Worm (Caenorhabditis elegans): ENCODE results near the gene cyp-13A12.

The cyp-13A12 gene

ce11 chrIII:13070548-13071050 lies 46.3 kb downstream of the cyp-13A12 start, which contains the start of gene Y39E4B.6 (continued):
- peak; percentile 89 for TF ChIP-seq T26A8.4 (GFP tag; IDR thresholded peaks at IDR 0.05)
- TF ChIP-seq snpc-4 (tag; optimal IDR thresholded peaks at IDR 0.05): peak; percentile 64
- TF ChIP-seq lin-1 (GFP tag; IDR thresholded peaks at IDR 0.05): peak; percentile 68; the same call in 1 of the 2 replicates
- peak; percentile 86 for TF ChIP-seq pha-4 (GFP tag; IDR thresholded peaks at IDR 0.05)
- no peak for TF ChIP-seq pha-4 (tag; optimal IDR thresholded peaks at IDR 0.05)
- TF ChIP-seq pqm-1 (tag; optimal IDR thresholded peaks at IDR 0.05): peak; percentile 10
- peak; percentile 93 for TF ChIP-seq nhr-25 (tag; optimal IDR thresholded peaks at IDR 0.05; ENCODE audit: borderline replicate concordance, insufficient read depth)
- peak; percentile 36 for TF ChIP-seq sdz-12 (GFP tag; optimal IDR thresholded peaks at IDR 0.05)
- no peak for TF ChIP-seq ceh-62 (tag; optimal IDR thresholded peaks at IDR 0.05)
- TF ChIP-seq hlh-11 (tag; optimal IDR thresholded peaks at IDR 0.05): peak; percentile 98
- peak in 1 of 2 experiments; percentile 100 for TF ChIP-seq unc-62 (GFP tag; optimal IDR thresholded peaks at IDR 0.05 in 1 of 2)
- no peak for TF ChIP-seq unc-62 (tag; optimal IDR thresholded peaks at IDR 0.05)
- peak; percentile 98 for TF ChIP-seq dmd-6 (GFP tag; IDR thresholded peaks at IDR 0.05)
- peak; percentile 35 to 97 for TF ChIP-seq hif-1 (tag; optimal IDR thresholded peaks at IDR 0.05)
- TF ChIP-seq jun-1 (tag; optimal IDR thresholded peaks at IDR 0.05): peak; percentile 88
- no peak for TF ChIP-seq ztf-11 (tag; optimal IDR thresholded peaks at IDR 0.05)
- no peak for TF ChIP-seq zag-1 (tag; optimal IDR thresholded peaks at IDR 0.05)
- TF ChIP-seq daf-12 (tag; optimal IDR thresholded peaks at IDR 0.05): no peak
- TF ChIP-seq rbr-2 (tag; optimal IDR thresholded peaks at IDR 0.05): peak; percentile 98
- TF ChIP-seq gei-8 (GFP tag; optimal IDR thresholded peaks at IDR 0.05): peak; percentile 76
- peak; percentile 95 for TF ChIP-seq F37D6.2 (tag; optimal IDR thresholded peaks at IDR 0.05)
- peak; percentile 79 for TF ChIP-seq lin-39 (tag; optimal IDR thresholded peaks at IDR 0.05)
- peak; percentile 75 for TF ChIP-seq dpl-1 (GFP tag; optimal IDR thresholded peaks at IDR 0.05)
- peak; percentile 90 for TF ChIP-seq mdt-29 (GFP tag; IDR thresholded peaks at IDR 0.05)
- TF ChIP-seq nhr-48 (tag; optimal IDR thresholded peaks at IDR 0.05): peak; percentile 86
- TF ChIP-seq ceh-28 (tag; optimal IDR thresholded peaks at IDR 0.05): no peak
- peak; percentile 98 for TF ChIP-seq ctbp-1 (GFP tag; IDR thresholded peaks at IDR 0.05)
- TF ChIP-seq ces-1 (GFP tag; optimal IDR thresholded peaks at IDR 0.05): no peak
- TF ChIP-seq F10B5.3 (tag; optimal IDR thresholded peaks at IDR 0.05): no peak
- TF ChIP-seq aly-2 (tag; optimal IDR thresholded peaks at IDR 0.05): no peak
- TF ChIP-seq mxl-2 (GFP tag; conservative IDR thresholded peaks at IDR 0.05): peak; percentile 63; the same call in 1 of the 2 replicates
- no peak for TF ChIP-seq skn-1 (tag; optimal IDR thresholded peaks at IDR 0.05)

- TF ChIP-seq egl-43 (GFP tag; IDR thresholded peaks at IDR 0.05) (peak; percentile 40; the same call in 1 of the 2 replicates), mxl-3 (GFP tag; optimal IDR thresholded peaks at IDR 0.05) (no peak), lin-13 (GFP tag; optimal IDR thresholded peaks at IDR 0.05) (no peak), lim-7 (GFP tag; IDR thresholded peaks at IDR 0.05) (no peak), spr-1 (tag; optimal IDR thresholded peaks at IDR 0.05) (no peak), nhr-237 (tag; optimal IDR thresholded peaks at IDR 0.05) (no peak), Y48G9A.11 (GFP tag; IDR thresholded peaks at IDR 0.05) (no peak), F10B5.3 (tag; optimal IDR thresholded peaks at IDR 0.05) (no peak), F37D6.2 (tag; optimal IDR thresholded peaks at IDR 0.05) (no peak), ZK337.2 (GFP tag; IDR thresholded peaks at IDR 0.05) (no peak), nhr-10 (tag; optimal IDR thresholded peaks at IDR 0.05) (no peak), zfp-2 (tag; optimal IDR thresholded peaks at IDR 0.05) (no peak), nhr-102 (tag; optimal IDR thresholded peaks at IDR 0.05) (no peak), nhr-25 (tag; optimal IDR thresholded peaks at IDR 0.05; ENCODE audit: borderline replicate concordance, insufficient read depth) (no peak), ceh-44 (GFP tag; IDR thresholded peaks at IDR 0.05) (no peak), lir-3 (tag; optimal IDR thresholded peaks at IDR 0.05) (no peak), attf-4 (tag; optimal IDR thresholded peaks at IDR 0.05) (no peak), F44E2.7 (GFP tag; IDR thresholded peaks at IDR 0.05) (no peak), mep-1 (tag; optimal IDR thresholded peaks at IDR 0.05) (no peak), fos-1 (tag; optimal IDR thresholded peaks at IDR 0.05) (no peak), nhr-111 (GFP tag; optimal IDR thresholded peaks at IDR 0.05) (no peak), arid-1 (GFP tag; conservative IDR thresholded peaks at IDR 0.05) (no peak)
Observed at ce11 chrIII:13071432-13072259, 47.3 kb downstream of the cyp-13A12 start.

Data from whole organism, L4 larva.